Worm (Caenorhabditis elegans) whole organism, young adult: ENCODE data around the gene sec-15.

ENCODE experiments used
- B0035.1 ChIP-seq: sonication (generic microtip); optimal IDR thresholded peaks from 2 replicates; lab custom pipeline; 2016; ENCODE audit warnings: missing genetic modification characterization, mild to moderate bottlenecking, missing compliant biosample characterization, missing genotype, missing genetic modification reagents
- B0261.1 ChIP-seq: sonication (generic microtip); optimal IDR thresholded peaks from 2 replicates; lab custom pipeline; 2016; ENCODE audit warnings: mild to moderate bottlenecking, missing genetic modification characterization, moderate library complexity, missing compliant biosample characterization
- C06A6.2 ChIP-seq: fragments of 200-800 bp; sonication (Bioruptor generic); conservative IDR thresholded peaks from 2 replicates; pipeline ENCODE4 v1.3.6; 2022; ENCODE audit warnings: missing genetic modification characterization, missing compliant biosample characterization
- D2030.7 ChIP-seq: fragments of 200-800 bp; sonication (Bioruptor generic); IDR thresholded peaks from 2 replicates; pipeline ENCODE4 v1.3.6; 2022; ENCODE audit warnings: missing genetic modification reagents, missing genetic modification characterization, missing compliant biosample characterization
- F22D6.2 ChIP-seq: sonication (generic microtip); optimal IDR thresholded peaks from 2 replicates; lab custom pipeline; 2016; ENCODE audit warnings: mild to moderate bottlenecking, missing genetic modification characterization, missing compliant biosample characterization
- F33H1.4 ChIP-seq: fragments of 200-800 bp; sonication (Bioruptor generic); IDR thresholded peaks from 2 replicates; pipeline ENCODE4 v1.3.6; 2022; ENCODE audit warnings: missing genetic modification reagents, missing genetic modification characterization, missing compliant biosample characterization
- F39B2.1 ChIP-seq: fragments of 200-800 bp; sonication (Bioruptor generic); IDR thresholded peaks from 2 replicates; pipeline ENCODE4 v1.3.6; 2022; ENCODE audit warnings: missing genetic modification reagents, missing genetic modification characterization, missing compliant biosample characterization
- F49E8.2 ChIP-seq: sonication (generic microtip); optimal IDR thresholded peaks from 3 replicates; lab custom pipeline; 2017; ENCODE audit warnings: missing genetic modification characterization, mild to moderate bottlenecking, missing compliant biosample characterization, antibody characterized with exemption, moderate library complexity; ENCODE audit not compliant: insufficient read depth
- T07F8.4 ChIP-seq: sonication (generic microtip); optimal IDR thresholded peaks from 2 replicates; lab custom pipeline; 2016; ENCODE audit warnings: mild to moderate bottlenecking, missing genetic modification characterization, moderate library complexity, missing compliant biosample characterization
- T26A5.8 ChIP-seq: sonication (generic microtip); optimal IDR thresholded peaks from 2 replicates; lab custom pipeline; 2016; ENCODE audit warnings: missing genetic modification characterization, missing compliant biosample characterization
- Y53G8AR.9 ChIP-seq: fragments of 200-800 bp; sonication (Bioruptor generic); conservative IDR thresholded peaks from 2 replicates; pipeline ENCODE4 v1.3.6; 2022; ENCODE audit warnings: missing genetic modification reagents, missing genetic modification characterization, missing compliant biosample characterization
- Y95B8A.8 ChIP-seq: fragments of 200-800 bp; sonication (Bioruptor generic); IDR thresholded peaks from 2 replicates; pipeline ENCODE4 v1.3.6; 2022; ENCODE audit warnings: missing genetic modification reagents, missing genetic modification characterization, missing compliant biosample characterization
- ama-1 ChIP-seq, 3 experiments: fragments of 150-350 bp in 1 of 3; sonication (generic microtip) in 2 of 3; optimal IDR thresholded peaks; 2 replicates each; lab custom pipeline; 2014 to 2018; ENCODE audit warnings: missing biosample characterization in 2 of 3, missing genetic modification characterization in 2 of 3, missing genetic modification reagents in 2 of 3
- attf-5 ChIP-seq: fragments of 200-800 bp; sonication (Bioruptor generic); optimal IDR thresholded peaks from 2 replicates; lab custom pipeline; 2018; ENCODE audit warnings: mild to moderate bottlenecking, missing genetic modification characterization, missing compliant biosample characterization
- attf-6 ChIP-seq: fragments of 200-800 bp; sonication (Bioruptor generic); IDR thresholded peaks from 2 replicates; pipeline ENCODE4 v1.3.6; 2022; ENCODE audit warnings: missing genetic modification reagents, missing genetic modification characterization, missing compliant biosample characterization
- cebp-1 ChIP-seq, 2 experiments: fragments of 200-800 bp in 1 of 2; sonication (Bioruptor generic) in 1 of 2; sonication (generic microtip) in 1 of 2; IDR thresholded peaks in 1 of 2; optimal IDR thresholded peaks in 1 of 2; 2 replicates each; pipeline versions ENCODE4 v1.3.6 to Lab custom; 2017 to 2022; ENCODE audit warnings: missing compliant biosample characterization in 2 of 2, missing genetic modification characterization in 2 of 2, mild to moderate bottlenecking in 1 of 2, missing genetic modification reagents in 1 of 2, moderate library complexity in 1 of 2
- ceh-58 ChIP-seq: fragments of 200-800 bp; sonication (Bioruptor generic); IDR thresholded peaks from 2 replicates; pipeline ENCODE4 v1.3.6; 2022; ENCODE audit warnings: missing genetic modification characterization, missing compliant biosample characterization
- dox-1 ChIP-seq: fragments of 200-800 bp; sonication (Bioruptor generic); IDR thresholded peaks from 2 replicates; pipeline ENCODE4 v1.3.6; 2022; ENCODE audit warnings: missing genetic modification reagents, missing genetic modification characterization, missing compliant biosample characterization
- dpl-1 ChIP-seq: fragments of 150-350 bp; optimal IDR thresholded peaks from 2 replicates; lab custom pipeline; 2014; ENCODE audit warnings: missing biosample characterization, missing genetic modification reagents, missing genetic modification characterization
- egl-44 ChIP-seq: fragments of 200-800 bp; sonication (Bioruptor generic); IDR thresholded peaks from 2 replicates; pipeline ENCODE4 v1.3.6; 2022; ENCODE audit warnings: missing genetic modification reagents, missing genetic modification characterization, missing compliant biosample characterization
- ets-4 ChIP-seq: fragments of 200-800 bp; sonication (Bioruptor generic); optimal IDR thresholded peaks from 2 replicates; lab custom pipeline; 2018; ENCODE audit warnings: mild to moderate bottlenecking, missing genetic modification characterization, missing compliant biosample characterization
- fkh-3 ChIP-seq: sonication (generic microtip); optimal IDR thresholded peaks from 2 replicates; lab custom pipeline; 2016; ENCODE audit warnings: mild to moderate bottlenecking, missing genetic modification characterization, missing compliant biosample characterization
- hmg-1.2 ChIP-seq: fragments of 200-800 bp; sonication (Bioruptor generic); IDR thresholded peaks from 2 replicates; pipeline ENCODE4 v1.3.6; 2022; ENCODE audit warnings: missing genetic modification reagents, missing genetic modification characterization, missing compliant biosample characterization
- hmg-20 ChIP-seq: fragments of 200-800 bp; sonication (Bioruptor generic); IDR thresholded peaks from 2 replicates; pipeline ENCODE4 v1.3.6; 2022; ENCODE audit warnings: missing genetic modification reagents, missing genetic modification characterization, missing compliant biosample characterization
- hrde-1 ChIP-seq: sonication (generic microtip); optimal IDR thresholded peaks from 2 replicates; lab custom pipeline; 2016; ENCODE audit warnings: missing genetic modification characterization, mild to moderate bottlenecking, missing compliant biosample characterization, moderate library complexity, missing genotype, missing genetic modification reagents, borderline replicate concordance
- hsf-1 ChIP-seq: fragments of 200-800 bp; sonication (Bioruptor generic); IDR thresholded peaks from 2 replicates; pipeline ENCODE4 v1.3.6; 2022; ENCODE audit warnings: missing genetic modification reagents, missing genetic modification characterization, missing compliant biosample characterization
- lag-1 ChIP-seq: fragments of 200-800 bp; sonication (Bioruptor generic); IDR thresholded peaks from 2 replicates; pipeline ENCODE4 v1.3.6; 2022; ENCODE audit warnings: missing genetic modification reagents, missing genetic modification characterization, missing compliant biosample characterization
- let-526 ChIP-seq: fragments of 200-800 bp; sonication (Bioruptor generic); IDR thresholded peaks from 2 replicates; pipeline ENCODE4 v1.3.6; 2022; ENCODE audit warnings: missing genetic modification reagents, missing genetic modification characterization, missing compliant biosample characterization
- let-607 ChIP-seq, 2 experiments: fragments of 200-800 bp in 1 of 2; sonication (Bioruptor generic) in 1 of 2; sonication (generic microtip) in 1 of 2; optimal IDR thresholded peaks; 2 replicates each; lab custom pipeline; 2016 to 2018; ENCODE audit warnings: mild to moderate bottlenecking in 2 of 2, missing compliant biosample characterization in 2 of 2, missing genetic modification characterization in 2 of 2, moderate library complexity in 2 of 2, missing genotype in 1 of 2
- lin-40 ChIP-seq: sonication (generic microtip); optimal IDR thresholded peaks from 2 replicates; lab custom pipeline; 2016; ENCODE audit warnings: missing genetic modification characterization, mild to moderate bottlenecking, missing compliant biosample characterization, missing genotype, missing genetic modification reagents
- lsl-1 ChIP-seq: fragments of 200-800 bp; sonication (Bioruptor generic); optimal IDR thresholded peaks from 2 replicates; lab custom pipeline; 2018; ENCODE audit warnings: mild to moderate bottlenecking, missing genetic modification characterization, moderate library complexity, missing compliant biosample characterization
- madf-6 ChIP-seq: fragments of 200-800 bp; sonication (Bioruptor generic); IDR thresholded peaks from 2 replicates; pipeline ENCODE4 v1.3.6; 2022; ENCODE audit warnings: missing genetic modification reagents, missing genetic modification characterization, missing compliant biosample characterization
- madf-8 ChIP-seq: fragments of 200-800 bp; sonication (Bioruptor generic); conservative IDR thresholded peaks from 2 replicates; pipeline ENCODE4 v1.3.6; 2022; ENCODE audit warnings: missing genetic modification reagents, missing genetic modification characterization, missing compliant biosample characterization
- mcd-1 ChIP-seq: fragments of 200-800 bp; sonication (Bioruptor generic); IDR thresholded peaks from 2 replicates; pipeline ENCODE4 v1.3.6; 2022; ENCODE audit warnings: missing genetic modification reagents, missing genetic modification characterization, missing compliant biosample characterization
- mel-28 ChIP-seq: sonication (generic microtip); optimal IDR thresholded peaks from 2 replicates; lab custom pipeline; 2016; ENCODE audit warnings: borderline replicate concordance, mild to moderate bottlenecking, missing genetic modification characterization, missing compliant biosample characterization
- nhr-179 ChIP-seq: sonication (generic microtip); optimal IDR thresholded peaks from 2 replicates; lab custom pipeline; 2016; ENCODE audit warnings: mild to moderate bottlenecking, missing genetic modification characterization, missing compliant biosample characterization
- nhr-80 ChIP-seq: sonication (generic microtip); optimal IDR thresholded peaks from 2 replicates; lab custom pipeline; 2016; ENCODE audit warnings: missing genetic modification characterization, missing compliant biosample characterization
- pha-4 ChIP-seq: fragments of 150-350 bp; sonication (generic microtip); optimal IDR thresholded peaks from 2 replicates; lab custom pipeline; 2014; ENCODE audit warnings: missing biosample characterization, missing genetic modification reagents, missing genetic modification characterization
- repo-1 ChIP-seq: sonication (generic microtip); optimal IDR thresholded peaks from 2 replicates; lab custom pipeline; 2017; ENCODE audit warnings: mild to moderate bottlenecking, missing genetic modification characterization, missing compliant biosample characterization
- sdz-38 ChIP-seq: sonication (generic microtip); optimal IDR thresholded peaks from 2 replicates; lab custom pipeline; 2016; ENCODE audit warnings: missing genotype, missing genetic modification characterization, missing compliant biosample characterization
- sptf-2 ChIP-seq: fragments of 200-800 bp; sonication (Bioruptor generic); optimal IDR thresholded peaks from 2 replicates; lab custom pipeline; 2018; ENCODE audit warnings: mild to moderate bottlenecking, missing genetic modification characterization, missing compliant biosample characterization
- tbx-9 ChIP-seq: sonication (generic microtip); optimal IDR thresholded peaks from 2 replicates; lab custom pipeline; 2016; ENCODE audit warnings: borderline replicate concordance, missing genetic modification characterization, inconsistent platforms, missing compliant biosample characterization
- unc-62 ChIP-seq: fragments of 150-350 bp; optimal IDR thresholded peaks from 2 replicates; lab custom pipeline; 2014; ENCODE audit warnings: missing biosample characterization, missing genetic modification reagents, missing genetic modification characterization
- zim-3 ChIP-seq: sonication (generic microtip); optimal IDR thresholded peaks from 2 replicates; lab custom pipeline; 2017; ENCODE audit warnings: mild to moderate bottlenecking, missing genetic modification characterization, moderate library complexity, missing compliant biosample characterization
- ztf-18 ChIP-seq: sonication (generic microtip); optimal IDR thresholded peaks from 2 replicates; lab custom pipeline; 2016; ENCODE audit warnings: missing genotype, mild to moderate bottlenecking, missing genetic modification characterization, missing compliant biosample characterization
- ztf-28 ChIP-seq: fragments of 200-800 bp; sonication (Bioruptor generic); IDR thresholded peaks from 2 replicates; pipeline ENCODE4 v1.3.6; 2022; ENCODE audit warnings: missing genetic modification reagents, missing genetic modification characterization, missing compliant biosample characterization

The sec-15 gene

DNA sequence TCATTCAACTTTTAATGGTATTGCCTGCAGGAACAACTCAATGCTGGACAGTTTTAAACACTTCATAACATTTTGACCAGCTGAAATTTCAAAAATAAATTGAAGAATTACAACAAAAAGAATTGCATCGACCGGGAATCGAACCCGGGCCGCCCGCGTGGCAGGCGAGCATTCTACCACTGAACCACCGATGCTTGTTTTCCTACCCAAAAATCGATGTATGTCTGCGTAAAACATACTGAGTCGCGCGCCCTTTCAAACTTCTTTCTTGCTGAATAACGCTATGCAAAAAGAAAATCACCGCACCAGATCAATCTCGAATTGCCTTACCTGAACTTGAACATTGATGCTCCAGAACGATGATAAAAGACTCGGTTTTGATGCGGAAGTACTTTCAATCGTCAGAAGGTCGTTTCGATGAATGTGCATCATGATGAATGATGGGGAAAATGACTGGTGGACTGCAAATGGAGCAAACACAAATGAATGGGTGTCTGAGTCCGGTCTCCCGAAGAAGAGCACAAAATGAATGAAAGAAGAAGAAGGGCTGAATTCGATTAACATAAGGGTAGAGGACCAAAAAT lies 38.7 kb downstream of the sec-15 start, which contains the start of gene R04E5.7 (continued):
- TF ChIP-seq ets-4 (GFP tag; lab: Kevin White, UChicago) (no peak), madf-6 (peak; percentile 44; the same call in 1 of the 2 replicates), B0035.1 (tag; lab: Kevin White, UChicago) (no peak), F39B2.1 (GFP tag; lab: Robert Waterston, UW) (no peak), nhr-80 (tag; lab: Kevin White, UChicago) (peak; percentile 25), T07F8.4 (tag; lab: Kevin White, UChicago) (peak; percentile 11), dox-1 (GFP tag; lab: Robert Waterston, UW) (peak; percentile 66; the same call in 1 of the 2 replicates), let-526 (GFP tag; lab: Robert Waterston, UW) (0 out of 2 replicates have a peak, but pooled peaks have one; percentile 17), D2030.7 (GFP tag; lab: Robert Waterston, UW) (peak; percentile 67; the same call in 1 of the 2 replicates), lin-40 (peak; percentile 19), let-607 (tag; optimal IDR thresholded peaks at IDR 0.05; lab: Kevin White, UChicago) (no peak), F49E8.2 (no peak)

DNA sequence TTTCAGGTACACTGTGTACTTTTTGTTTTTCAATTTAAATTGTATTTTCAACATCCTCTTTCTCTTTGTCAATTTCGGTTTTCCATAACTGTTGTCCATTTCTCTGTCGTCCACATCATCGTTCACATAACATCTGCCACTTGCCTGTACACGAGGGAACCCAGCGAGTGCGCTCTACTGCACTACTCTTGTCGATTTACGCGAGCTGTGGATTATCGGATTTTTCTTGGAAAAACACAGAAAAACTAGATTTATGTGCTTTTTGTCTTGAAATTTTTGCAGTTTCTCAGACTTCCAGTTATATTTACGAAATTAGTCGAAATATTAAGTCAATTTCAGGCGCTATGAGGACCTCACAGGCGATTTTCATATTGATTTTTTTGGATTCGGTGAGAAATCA lies 43.7 kb downstream of the sec-15 start, which contains the start of gene chup-1:
Gene chup-1, plus strand, starts transcription at position 340 of the 400 bp plus-strand sequence.
- TF ChIP-seq F22D6.2 (tag; lab: Kevin White, UChicago) (no peak), hmg-1.2 (GFP tag; lab: Robert Waterston, UW) (no peak), fkh-3 (tag; lab: Kevin White, UChicago) (no peak), Y53G8AR.9 (GFP tag; lab: Robert Waterston, UW) (no peak), unc-62 (GFP tag; lab: Kevin White, UChicago) (no peak), attf-6 (GFP tag; lab: Robert Waterston, UW) (no peak), hrde-1 (tag; lab: Kevin White, UChicago) (no peak), egl-44 (GFP tag; lab: Robert Waterston, UW) (no peak), Y95B8A.8 (GFP tag; lab: Robert Waterston, UW) (no peak), C06A6.2 (GFP tag; lab: Robert Waterston, UW) (no peak), nhr-80 (tag; lab: Kevin White, UChicago) (peak; percentile 32), ama-1 (optimal IDR thresholded peaks at IDR 0.05; lab: Kevin White, UChicago) (no peak), ama-1 (GFP tag; optimal IDR thresholded peaks at IDR 0.05; lab: Kevin White, UChicago) (no peak), dpl-1 (GFP tag; lab: Kevin White, UChicago) (no peak), ztf-18 (tag; lab: Kevin White, UChicago) (no peak), hsf-1 (GFP tag; lab: Robert Waterston, UW) (no peak), attf-5 (GFP tag; lab: Kevin White, UChicago) (peak; percentile 45), pha-4 (tag; lab: Kevin White, UChicago) (no peak), lsl-1 (no peak), zim-3 (tag; lab: Kevin White, UChicago) (no peak), sdz-38 (tag; lab: Kevin White, UChicago) (no peak), F33H1.4 (GFP tag; lab: Robert Waterston, UW) (no peak), T26A5.8 (tag; lab: Kevin White, UChicago) (no peak), madf-8 (GFP tag; lab: Robert Waterston, UW) (no peak), repo-1 (peak; percentile 7), nhr-179 (tag; lab: Kevin White, UChicago) (no peak), ceh-58 (no peak), T07F8.4 (tag; lab: Kevin White, UChicago) (no peak), sptf-2 (GFP tag; lab: Kevin White, UChicago) (no peak), mcd-1 (GFP tag; lab: Robert Waterston, UW) (peak; percentile 68), tbx-9 (no peak), lag-1 (no peak), cebp-1 (GFP tag; IDR thresholded peaks at IDR 0.05; lab: Robert Waterston, UW) (no peak), cebp-1 (tag; optimal IDR thresholded peaks at IDR 0.05; lab: Kevin White, UChicago) (peak; percentile 44), hmg-20 (GFP tag; lab: Robert Waterston, UW) (no peak), ztf-28 (GFP tag; lab: Robert Waterston, UW) (no peak), B0261.1 (tag; lab: Kevin White, UChicago) (no peak), mel-28 (tag; lab: Kevin White, UChicago) (no peak)
